Worm (Caenorhabditis elegans): ENCODE measurements around the gene hda-10.

DNA sequence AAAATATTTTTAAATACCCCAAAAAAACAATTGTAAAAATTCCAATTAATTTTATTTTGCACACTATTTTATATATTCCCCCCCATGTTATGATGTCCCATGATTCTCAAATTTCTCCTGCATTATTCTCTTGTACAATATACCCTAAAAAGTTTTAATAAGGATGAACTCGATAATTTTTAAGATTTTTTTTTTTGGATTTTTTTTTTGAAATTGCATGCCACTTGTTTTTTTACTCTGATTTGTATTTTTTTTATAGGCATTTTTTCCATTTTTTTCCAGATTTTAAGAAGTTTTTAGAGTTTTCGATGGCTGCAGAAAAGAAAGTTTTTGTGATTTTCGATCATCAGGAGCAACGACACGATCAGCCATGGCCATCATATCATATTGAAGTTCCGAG lies at the start of gene hda-10:
- TF ChIP-seq R02D3.7 (tag; optimal IDR thresholded peaks at IDR 0.05) (no peak), ceh-82 (tag; optimal IDR thresholded peaks at IDR 0.05) (no peak), ztf-4 (tag; optimal IDR thresholded peaks at IDR 0.05) (no peak), zag-1 (tag; optimal IDR thresholded peaks at IDR 0.05) (no peak), aly-2 (tag; optimal IDR thresholded peaks at IDR 0.05) (no peak), nhr-11 (tag; optimal IDR thresholded peaks at IDR 0.05) (no peak), lsy-2 (tag; optimal IDR thresholded peaks at IDR 0.05) (no peak), lin-13 (GFP tag; optimal IDR thresholded peaks at IDR 0.05) (no peak), ZK546.5 (tag; optimal IDR thresholded peaks at IDR 0.05) (no peak), unc-55 (GFP tag; optimal IDR thresholded peaks at IDR 0.05) (no peak), nhr-25 (tag; optimal IDR thresholded peaks at IDR 0.05) (no peak)
